Fruit fly (Drosophila melanogaster) whole organism, larva: ENCODE data around the gene CG5160.

Experiments used
- noc ChIP-seq: fragments of 200-800 bp; sonication (Bioruptor generic); optimal IDR thresholded peaks from 3 replicates; lab custom pipeline; 2019; ENCODE audit warnings: missing biosample characterization, mild to moderate bottlenecking, missing genetic modification characterization, moderate library complexity

The CG5160 gene

DNA sequence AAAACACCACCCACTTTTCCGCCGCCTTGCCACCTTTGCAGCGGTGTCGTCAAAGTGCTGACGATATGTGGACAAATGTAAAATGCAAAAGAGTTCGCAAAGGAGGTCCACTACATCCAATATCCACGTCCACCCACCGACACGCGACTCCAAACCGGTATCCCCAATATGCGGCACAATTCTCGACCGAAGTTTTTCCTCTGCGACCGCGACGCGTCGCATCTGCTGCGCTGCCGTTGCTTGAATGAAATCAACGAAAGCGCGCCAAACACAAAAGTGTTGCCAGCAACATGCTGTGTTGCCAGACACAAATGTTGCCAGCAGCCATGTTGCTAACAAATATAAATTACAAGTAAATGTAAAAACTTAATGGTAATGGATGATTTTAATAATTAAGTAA, at the start of gene CG5160:
Gene CG5160 (minus strand): TSS at position 223 of the 400 bp plus-strand sequence.
- no peak for TF ChIP-seq noc

DNA sequence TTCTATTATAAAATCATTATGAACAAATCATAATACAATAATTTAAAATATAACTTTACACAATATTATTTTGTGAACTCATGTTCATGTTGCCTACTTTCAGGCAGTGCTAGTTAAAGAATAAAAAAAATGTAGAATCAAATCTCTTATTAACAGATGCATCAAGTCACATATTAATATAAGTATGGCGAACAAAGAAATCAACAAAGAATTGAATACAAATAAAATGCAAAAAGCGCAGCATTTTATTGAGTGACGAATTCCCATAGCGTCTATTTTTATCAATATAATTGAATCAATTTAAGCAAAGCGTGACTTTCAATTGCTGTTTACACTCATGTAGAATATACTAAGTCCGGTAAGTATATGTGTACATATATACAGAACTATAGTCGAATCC, 49.3 kb upstream of the CG5160 start:
- no peak for TF ChIP-seq noc

- TF ChIP-seq noc: peak; percentile 64
Observed at dm6 chr2L:7442929-7443328, 44.4 kb upstream of the CG5160 start.

DNA sequence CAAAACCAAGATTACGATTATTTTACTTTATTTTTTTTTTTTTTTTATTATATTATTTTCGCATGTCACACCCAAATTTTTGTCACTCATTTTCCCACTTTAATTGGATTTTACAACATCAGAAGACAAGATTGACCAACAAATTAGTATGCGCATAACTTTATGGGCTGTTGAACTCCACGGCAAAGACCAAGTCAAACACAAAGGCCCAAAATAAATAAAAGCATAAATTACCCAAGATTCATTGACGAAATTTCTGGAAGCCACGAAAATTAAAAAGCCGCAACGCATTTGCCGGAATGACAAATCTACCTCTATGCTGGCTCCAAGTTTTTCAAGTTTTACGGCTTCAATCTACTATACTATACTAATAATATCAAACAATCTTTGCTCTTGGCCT, 43.6 kb upstream of the CG5160 start:
- no peak for TF ChIP-seq noc

DNA sequence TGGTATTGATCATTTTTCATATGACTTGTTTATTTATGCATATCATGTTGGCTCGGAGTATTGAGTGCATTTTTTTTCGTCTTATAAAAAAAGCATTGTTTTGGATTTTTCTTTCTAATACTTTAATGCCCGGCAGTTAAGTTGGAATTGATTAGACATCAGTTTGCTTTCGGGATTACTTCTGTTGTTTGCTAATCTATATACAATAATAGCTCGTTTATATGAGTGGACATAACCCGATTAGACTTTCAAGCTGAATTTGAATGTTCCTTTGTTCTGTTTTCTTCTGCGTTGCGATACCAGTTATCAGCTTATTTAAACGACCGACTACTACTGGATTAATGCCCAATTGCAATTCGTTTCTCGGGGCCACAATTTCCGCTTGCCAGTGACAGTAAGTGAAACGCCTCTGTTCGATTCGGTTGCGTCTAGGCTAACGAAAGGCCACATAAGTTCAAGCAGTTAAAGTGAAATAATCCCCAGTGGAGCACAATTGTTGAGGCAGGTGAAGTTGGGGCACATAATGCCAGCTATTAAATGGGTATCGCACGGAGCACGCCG, 42.0 kb upstream of the CG5160 start:
- TF ChIP-seq noc: no peak

- no peak for TF ChIP-seq noc
Observed at dm6 chr2L:7438505-7438904, 40.0 kb upstream of the CG5160 start.

DNA sequence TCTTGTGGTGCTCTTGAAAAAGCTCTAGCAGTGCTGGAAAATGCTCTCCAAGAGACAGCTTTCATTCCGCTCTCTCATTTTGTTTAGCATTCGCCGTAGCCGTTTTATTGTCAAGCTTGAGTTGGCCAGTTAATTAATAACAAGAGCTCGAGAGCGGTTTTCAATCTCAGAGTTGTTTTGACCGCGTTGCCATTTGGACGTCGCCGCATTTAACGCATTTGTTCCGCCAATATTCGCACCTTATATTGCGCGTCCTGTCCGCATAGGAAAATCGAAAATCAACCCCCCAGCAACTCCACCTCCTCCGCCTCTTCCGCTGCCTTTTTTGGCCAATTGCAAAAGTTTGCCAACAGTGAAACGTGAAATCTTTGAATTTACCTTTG, 38.8 kb upstream of the CG5160 start, which contains the start of gene CG5973:
Gene CG5973 (plus strand): TSS at position 168 of the 383 bp plus-strand sequence.
- no peak for TF ChIP-seq noc

dm6 chr2L:7436492-7437324, 38.2 kb upstream of the CG5160 start:
- TF ChIP-seq noc: peak; percentile 71

dm6 chr2L:7435475-7435874, 36.9 kb upstream of the CG5160 start:
- no peak for TF ChIP-seq noc

DNA sequence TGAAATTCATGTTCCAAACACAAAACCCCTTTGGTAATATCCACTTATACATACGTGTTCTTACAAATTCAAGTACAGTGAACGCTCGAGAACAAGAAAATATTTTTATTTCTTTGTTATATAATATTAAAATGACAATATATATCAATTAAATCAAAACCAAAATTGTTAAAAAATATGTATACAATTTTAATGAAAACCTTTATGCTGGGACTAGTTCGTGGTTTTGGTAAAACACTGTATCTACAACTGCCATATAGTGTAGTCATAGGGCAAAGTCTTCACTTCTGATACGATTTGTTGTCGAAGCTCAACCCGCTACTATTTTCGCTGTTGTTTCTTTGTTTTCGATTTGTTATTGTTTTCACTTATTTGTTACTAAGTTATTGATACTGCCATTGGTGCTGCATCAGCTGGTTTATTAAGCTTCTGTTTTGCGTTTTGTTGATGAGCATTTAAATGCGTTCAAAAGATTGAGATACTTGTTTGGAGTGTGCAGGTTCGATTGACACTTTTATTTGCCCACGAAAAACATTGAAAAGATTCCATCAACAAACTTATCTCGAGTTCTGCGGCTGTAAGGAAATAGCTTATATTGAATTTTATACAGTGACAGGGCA, 36.3 kb upstream of the CG5160 start:
- peak; percentile 68 for TF ChIP-seq noc

- peak; percentile 98 for TF ChIP-seq noc
Observed at dm6 chr2L:7433957-7434736, 35.6 kb upstream of the CG5160 start.

- TF ChIP-seq noc: no peak
Observed at dm6 chr2L:7433337-7433956, 34.9 kb upstream of the CG5160 start, which contains the start of gene CG5958. CG5958 (minus strand) TSS chr2L:7433516.

DNA sequence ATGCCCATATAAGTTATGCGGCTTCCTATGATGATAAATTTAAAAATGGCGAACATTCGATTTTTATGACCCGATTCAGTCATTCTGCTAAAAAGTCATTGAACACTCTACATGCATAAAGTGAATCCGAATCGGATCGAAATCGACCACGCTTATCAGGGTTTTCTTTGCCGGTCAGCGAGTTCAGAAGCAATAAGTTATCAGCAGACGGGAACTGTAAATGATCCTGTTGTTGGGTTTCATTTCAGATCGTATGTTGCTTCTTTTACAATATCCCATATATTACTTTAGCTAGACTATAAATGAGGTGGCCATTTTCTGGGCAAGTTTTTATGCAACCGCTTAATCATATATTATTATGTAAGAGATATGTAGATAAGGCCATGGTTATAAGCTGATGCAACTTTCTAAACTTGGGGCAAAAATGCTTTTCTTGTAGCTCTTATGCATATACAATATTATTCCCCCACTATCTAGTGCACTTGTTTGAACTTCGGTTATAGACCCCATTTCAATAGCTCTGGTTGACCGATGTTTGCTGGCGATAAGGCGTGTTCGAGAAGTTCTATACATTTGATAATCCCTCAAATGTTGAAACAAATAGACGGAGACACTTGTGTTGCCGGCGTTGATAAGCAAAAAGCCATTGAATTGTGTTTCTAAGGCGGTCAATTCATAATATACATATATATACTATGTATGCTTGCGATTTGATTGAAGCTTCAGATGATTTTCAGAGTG, 33.5 kb upstream of the CG5160 start:
- TF ChIP-seq noc: peak; percentile 42

dm6 chr2L:7430313-7430712, 31.8 kb upstream of the CG5160 start:
- TF ChIP-seq noc: no peak

- TF ChIP-seq noc: no peak
Observed at dm6 chr2L:7427786-7428137, 29.2 kb upstream of the CG5160 start.
